Fruit fly (Drosophila melanogaster): ENCODE data around the gene cype.

cype gene

dm6 chr2L:5278309-5279130, 48.5 kb upstream of the cype start, which contains the start of the genes Nin and Bub1:
TSS of gene Nin (minus strand) at chr2L:5278548.
TSS of gene Bub1 (plus strand) at chr2L:5278865.
- TF ChIP-seq h (GFP tag; optimal IDR thresholded peaks at IDR 0.05) (peak; percentile 22), Mio (GFP tag; optimal IDR thresholded peaks at IDR 0.05) (no peak), Rel (GFP tag; optimal IDR thresholded peaks at IDR 0.05) (no peak), Rel (tag; optimal IDR thresholded peaks at IDR 0.05) (peak; percentile 94), CG32264 (GFP tag; optimal IDR thresholded peaks at IDR 0.05) (no peak), HLH106 (tag; optimal IDR thresholded peaks at IDR 0.05) (peak; percentile 50), Hr83 (GFP tag; optimal IDR thresholded peaks at IDR 0.05; ENCODE audit: poor library complexity, severe bottlenecking) (peak; percentile 75), jim (GFP tag; optimal IDR thresholded peaks at IDR 0.05) (peak; percentile 43), woc (GFP tag; optimal IDR thresholded peaks at IDR 0.05) (peak; percentile 85), Myc (optimal IDR thresholded peaks at IDR 0.05) (peak; percentile 72), ey (GFP tag; optimal IDR thresholded peaks at IDR 0.05) (peak; percentile 18), fru (GFP tag; optimal IDR thresholded peaks at IDR 0.05) (peak; percentile 79), Sp1 (GFP tag; optimal IDR thresholded peaks at IDR 0.05) (peak; percentile 24), br (GFP tag; optimal IDR thresholded peaks at IDR 0.05) (peak; percentile 4), psq (GFP tag; optimal IDR thresholded peaks at IDR 0.05) (peak; percentile 13), Vsx2 (GFP tag; optimal IDR thresholded peaks at IDR 0.05; ENCODE audit: partially characterized antibody) (no peak), OdsH (GFP tag; optimal IDR thresholded peaks at IDR 0.05) (peak; percentile 35), Hr78 (GFP tag; optimal IDR thresholded peaks at IDR 0.05) (no peak), CG9705 (GFP tag; optimal IDR thresholded peaks at IDR 0.05) (peak; percentile 24), sv (GFP tag; optimal IDR thresholded peaks at IDR 0.05) (peak; percentile 14), CrebA (GFP tag; optimal IDR thresholded peaks at IDR 0.05; ENCODE audit: borderline replicate concordance) (no peak), dsf (GFP tag; optimal IDR thresholded peaks at IDR 0.05; ENCODE audit: borderline replicate concordance) (no peak), rgr (GFP tag; optimal IDR thresholded peaks at IDR 0.05) (peak; percentile 34), usp (GFP tag; optimal IDR thresholded peaks at IDR 0.05) (no peak)

- TF ChIP-seq pan (optimal IDR thresholded peaks at IDR 0.05), result no peak
- no peak for TF ChIP-seq jim (GFP tag; optimal IDR thresholded peaks at IDR 0.05)
- TF ChIP-seq usp (GFP tag; optimal IDR thresholded peaks at IDR 0.05), result no peak
- no peak for TF ChIP-seq h (GFP tag; optimal IDR thresholded peaks at IDR 0.05)
- no peak for TF ChIP-seq foxo (GFP tag; optimal IDR thresholded peaks at IDR 0.05)
- TF ChIP-seq Hr83 (GFP tag; optimal IDR thresholded peaks at IDR 0.05; ENCODE audit: poor library complexity, severe bottlenecking), result no peak
- no peak for TF ChIP-seq lola (GFP tag; optimal IDR thresholded peaks at IDR 0.05)
- no peak for TF ChIP-seq dsf (GFP tag; optimal IDR thresholded peaks at IDR 0.05; ENCODE audit: borderline replicate concordance)
- TF ChIP-seq rgr (GFP tag; optimal IDR thresholded peaks at IDR 0.05), result no peak
These were observed 42.2 kb upstream of the cype start for dm6 chr2L:5284820-5285219.

dm6 chr2L:5285860-5286259, 41.2 kb upstream of the cype start:
- TF ChIP-seq usp (GFP tag; optimal IDR thresholded peaks at IDR 0.05) (no peak), CG32264 (GFP tag; optimal IDR thresholded peaks at IDR 0.05) (no peak), OdsH (GFP tag; optimal IDR thresholded peaks at IDR 0.05) (no peak), Myc (optimal IDR thresholded peaks at IDR 0.05) (no peak), lola (GFP tag; optimal IDR thresholded peaks at IDR 0.05) (no peak), foxo (GFP tag; optimal IDR thresholded peaks at IDR 0.05) (no peak), Hr78 (GFP tag; optimal IDR thresholded peaks at IDR 0.05) (no peak), sv (GFP tag; optimal IDR thresholded peaks at IDR 0.05) (no peak), Dfd (GFP tag; optimal IDR thresholded peaks at IDR 0.05) (no peak), GATAd (GFP tag; optimal IDR thresholded peaks at IDR 0.05) (no peak), h (GFP tag; optimal IDR thresholded peaks at IDR 0.05) (no peak), sage (GFP tag; optimal IDR thresholded peaks at IDR 0.05) (no peak)

- TF ChIP-seq sage (GFP tag; optimal IDR thresholded peaks at IDR 0.05), result no peak
- TF ChIP-seq woc (GFP tag; optimal IDR thresholded peaks at IDR 0.05), result no peak
- TF ChIP-seq rgr (GFP tag; optimal IDR thresholded peaks at IDR 0.05), result no peak
- no peak for TF ChIP-seq GATAd (GFP tag; optimal IDR thresholded peaks at IDR 0.05)
- TF ChIP-seq ey (GFP tag; optimal IDR thresholded peaks at IDR 0.05), result no peak
- TF ChIP-seq Hr78 (GFP tag; optimal IDR thresholded peaks at IDR 0.05), result no peak
- no peak for TF ChIP-seq pan (optimal IDR thresholded peaks at IDR 0.05)
These were observed 40.5 kb upstream of the cype start for dm6 chr2L:5286572-5286971.

All from whole organism, wandering third instar larva.